Fruit fly (Drosophila melanogaster) whole organism, wandering third instar larva: ENCODE data around the gene Sgs7.

ENCODE experiments used
- GATAd ChIP-seq: sonication (Bioruptor generic); optimal IDR thresholded peaks from 2 replicates; lab custom pipeline; 2016; ENCODE audit warnings: missing biosample characterization, missing genetic modification characterization
- Jra ChIP-seq: sonication (Bioruptor generic); optimal IDR thresholded peaks from 2 replicates; lab custom pipeline; 2016; ENCODE audit warnings: missing biosample characterization, missing genetic modification characterization
- N ChIP-seq: fragments of >200 bp; optimal IDR thresholded peaks from 2 replicates; lab custom pipeline; 2018; ENCODE audit warnings: missing biosample characterization, missing external identifiers, missing genetic modification characterization
- OdsH ChIP-seq: fragments of 200-800 bp; sonication (Bioruptor generic); optimal IDR thresholded peaks from 2 replicates; lab custom pipeline; 2016; ENCODE audit warnings: missing biosample characterization, mild to moderate bottlenecking, missing genetic modification characterization
- dmrt93B ChIP-seq: fragments of 200-800 bp; sonication (Bioruptor generic); optimal IDR thresholded peaks from 2 replicates; lab custom pipeline; 2018; ENCODE audit warnings: missing biosample characterization, mild to moderate bottlenecking, missing genetic modification characterization
- fru ChIP-seq: fragments of 200-800 bp; sonication (Bioruptor generic); optimal IDR thresholded peaks from 3 replicates; lab custom pipeline; 2016; ENCODE audit warnings: missing biosample characterization, mild to moderate bottlenecking, missing genetic modification characterization
- h ChIP-seq: fragments of 200-800 bp; sonication (Bioruptor generic); optimal IDR thresholded peaks from 3 replicates; lab custom pipeline; 2016; ENCODE audit warnings: missing biosample characterization, mild to moderate bottlenecking, missing genetic modification characterization
- pan ChIP-seq: fragments of >200 bp; optimal IDR thresholded peaks from 2 replicates; lab custom pipeline; 2017
- psq ChIP-seq: fragments of 200-800 bp; sonication (Bioruptor generic); optimal IDR thresholded peaks from 3 replicates; lab custom pipeline; 2017; ENCODE audit warnings: missing biosample characterization, mild to moderate bottlenecking, missing genetic modification characterization, moderate library complexity
- sv ChIP-seq: fragments of 200-800 bp; sonication (Bioruptor generic); optimal IDR thresholded peaks from 3 replicates; lab custom pipeline; 2016; ENCODE audit warnings: missing biosample characterization, missing genetic modification characterization
- tai ChIP-seq: sonication (Bioruptor generic); optimal IDR thresholded peaks from 2 replicates; lab custom pipeline; 2016; ENCODE audit warnings: missing biosample characterization, missing genetic modification characterization
- usp ChIP-seq: fragments of >200 bp; optimal IDR thresholded peaks from 2 replicates; lab custom pipeline; 2017; ENCODE audit warnings: missing biosample characterization, missing genetic modification characterization

- no peak for TF ChIP-seq Jra
- TF ChIP-seq dmrt93B (GFP tag; lab: Kevin White, UChicago): no peak
- TF ChIP-seq h: no peak
- no peak for TF ChIP-seq tai (GFP tag; lab: Kevin White, UChicago)
- TF ChIP-seq OdsH (GFP tag; lab: Kevin White, UChicago): no peak
- no peak for TF ChIP-seq psq (GFP tag; lab: Kevin White, UChicago)
- TF ChIP-seq N (GFP tag; lab: Kevin White, UChicago): no peak
- no peak for TF ChIP-seq pan (lab: Kevin White, UChicago)
- no peak for TF ChIP-seq usp
- no peak for TF ChIP-seq fru (GFP tag; lab: Kevin White, UChicago)
- TF ChIP-seq sv (GFP tag; lab: Kevin White, UChicago): no peak
- TF ChIP-seq GATAd: no peak
Observed at dm6 chr3L:11522613-11523012, 13.0 kb downstream of the Sgs7 start, which contains the start of the genes CG11714 and Fuca.
